Worm (Caenorhabditis elegans): ENCODE data around the gene C10A4.2.
A peak's percentile ranks its signal among the peaks of the same experiment; 100 is the strongest.

The C10A4.2 gene

DNA sequence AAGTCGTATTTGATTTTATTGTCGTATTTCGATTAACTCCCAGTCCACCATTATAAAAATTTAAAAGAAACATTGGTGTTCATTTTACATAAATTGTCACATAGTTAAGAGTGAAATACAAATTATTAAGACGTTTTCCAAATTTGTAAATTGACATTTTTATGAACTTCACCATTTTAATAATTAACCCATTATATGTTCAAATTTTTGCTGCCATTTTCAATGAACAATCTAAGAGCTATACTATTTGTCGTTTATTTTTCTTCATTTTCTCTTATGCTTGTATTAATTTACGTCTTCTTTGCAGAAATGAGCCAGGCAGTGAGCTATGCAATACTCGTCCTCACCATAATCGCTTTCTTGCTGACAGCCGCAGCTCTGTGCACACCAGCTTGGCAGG lies 21.1 kb downstream of the C10A4.2 start, which contains the start of gene clc-2:
clc-2 (plus strand) TSS at position 301 of the 400 bp plus-strand sequence.
- TF ChIP-seq T22C8.4 (GFP tag; IDR thresholded peaks at IDR 0.05), result no peak
- no peak for TF ChIP-seq tab-1 (GFP tag; IDR thresholded peaks at IDR 0.05)
- no peak for TF ChIP-seq med-1 (GFP tag; optimal IDR thresholded peaks at IDR 0.05; ENCODE audit: insufficient read depth)
- TF ChIP-seq flt-1 (GFP tag; IDR thresholded peaks at IDR 0.05), result no peak
- no peak for TF ChIP-seq ztf-23 (GFP tag; IDR thresholded peaks at IDR 0.05)
- TF ChIP-seq klf-2 (GFP tag; conservative IDR thresholded peaks at IDR 0.05), result no peak
- no peak for TF ChIP-seq ztf-29 (GFP tag; IDR thresholded peaks at IDR 0.05)
- no peak for TF ChIP-seq ref-1 (GFP tag; conservative IDR thresholded peaks at IDR 0.05)
- TF ChIP-seq cog-1 (tag; optimal IDR thresholded peaks at IDR 0.05), result no peak

ce11 chrX:7433269-7433668 lies 23.2 kb downstream of the C10A4.2 start, which contains the start of gene clc-5:
Gene clc-5, plus strand, starts transcription at chrX:7433569.
- TF ChIP-seq klf-2 (GFP tag; conservative IDR thresholded peaks at IDR 0.05) (no peak), med-1 (GFP tag; optimal IDR thresholded peaks at IDR 0.05; ENCODE audit: insufficient read depth) (no peak), cog-1 (tag; optimal IDR thresholded peaks at IDR 0.05) (no peak)

- TF ChIP-seq flt-1 (GFP tag; IDR thresholded peaks at IDR 0.05) (no peak), med-1 (GFP tag; optimal IDR thresholded peaks at IDR 0.05; ENCODE audit: insufficient read depth) (no peak), klf-2 (GFP tag; conservative IDR thresholded peaks at IDR 0.05) (no peak), T22C8.4 (GFP tag; IDR thresholded peaks at IDR 0.05) (no peak), tab-1 (GFP tag; IDR thresholded peaks at IDR 0.05) (no peak), ztf-23 (GFP tag; IDR thresholded peaks at IDR 0.05) (no peak), ref-1 (GFP tag; conservative IDR thresholded peaks at IDR 0.05) (no peak), cog-1 (tag; optimal IDR thresholded peaks at IDR 0.05) (no peak), ztf-29 (GFP tag; IDR thresholded peaks at IDR 0.05) (no peak)
Measured at ce11 chrX:7436912-7437311, 26.9 kb downstream of the C10A4.2 start.

- TF ChIP-seq flt-1 (GFP tag; IDR thresholded peaks at IDR 0.05) (no peak), ref-1 (GFP tag; conservative IDR thresholded peaks at IDR 0.05) (no peak), med-1 (GFP tag; optimal IDR thresholded peaks at IDR 0.05; ENCODE audit: insufficient read depth) (no peak), klf-2 (GFP tag; conservative IDR thresholded peaks at IDR 0.05) (no peak), T22C8.4 (GFP tag; IDR thresholded peaks at IDR 0.05) (no peak), cog-1 (tag; optimal IDR thresholded peaks at IDR 0.05) (no peak), ztf-23 (GFP tag; IDR thresholded peaks at IDR 0.05) (no peak), tab-1 (GFP tag; IDR thresholded peaks at IDR 0.05) (no peak), ztf-29 (GFP tag; IDR thresholded peaks at IDR 0.05) (no peak)
Measured at ce11 chrX:7437949-7438348, 27.9 kb downstream of the C10A4.2 start, which contains the start of gene C01C10.2. Gene C01C10.2, minus strand, starts transcription at chrX:7438118.

DNA sequence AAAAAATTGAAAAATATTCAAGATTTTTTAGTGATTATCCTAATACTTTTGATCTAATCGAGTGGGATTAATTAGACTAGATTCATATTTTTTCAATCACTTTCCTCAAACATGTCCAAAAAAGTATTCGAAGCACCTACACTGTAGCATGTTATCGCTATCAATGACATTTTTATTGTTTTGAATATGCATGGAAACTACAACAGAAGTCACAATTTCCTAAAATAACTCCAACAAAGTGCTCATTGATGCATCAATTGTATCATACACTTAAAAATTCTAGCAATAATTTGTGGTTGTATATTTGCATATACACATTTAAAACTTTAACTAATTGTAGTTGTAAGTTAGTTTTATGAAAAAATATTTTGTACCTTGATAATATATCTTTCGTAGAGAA lies 30.1 kb downstream of the C10A4.2 start:
- TF ChIP-seq flt-1 (GFP tag; IDR thresholded peaks at IDR 0.05) (no peak), T22C8.4 (GFP tag; IDR thresholded peaks at IDR 0.05) (no peak), ztf-23 (GFP tag; IDR thresholded peaks at IDR 0.05) (no peak), klf-2 (GFP tag; conservative IDR thresholded peaks at IDR 0.05) (no peak), cog-1 (tag; optimal IDR thresholded peaks at IDR 0.05) (no peak), ztf-29 (GFP tag; IDR thresholded peaks at IDR 0.05) (no peak), med-1 (GFP tag; optimal IDR thresholded peaks at IDR 0.05; ENCODE audit: insufficient read depth) (no peak), tab-1 (GFP tag; IDR thresholded peaks at IDR 0.05) (no peak), ref-1 (GFP tag; conservative IDR thresholded peaks at IDR 0.05) (no peak)

DNA sequence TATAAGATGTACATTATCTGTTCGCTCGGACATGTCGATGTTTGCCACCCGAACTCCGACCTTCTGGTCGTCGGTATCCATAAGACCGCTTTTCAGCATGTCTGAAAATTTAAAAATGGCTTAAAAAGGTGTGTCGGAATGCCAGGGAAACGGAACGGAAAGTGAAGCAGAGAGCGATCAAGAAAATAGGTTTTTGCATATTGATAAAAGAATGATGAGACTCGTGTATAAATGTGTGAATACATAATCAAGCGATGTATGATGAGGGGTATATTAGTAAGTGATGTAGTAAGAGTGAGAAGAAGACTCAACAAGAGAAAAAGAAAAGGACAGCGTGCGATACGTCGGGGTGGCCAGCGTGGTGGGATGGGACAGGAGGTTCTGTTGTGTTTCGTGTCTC lies 32.4 kb downstream of the C10A4.2 start, which contains the start of gene acl-12:
acl-12 (minus strand) TSS at position 101 of the 400 bp plus-strand sequence.
- no peak for TF ChIP-seq tab-1 (GFP tag; IDR thresholded peaks at IDR 0.05)
- TF ChIP-seq klf-2 (GFP tag; conservative IDR thresholded peaks at IDR 0.05), result no peak
- no peak for TF ChIP-seq ref-1 (GFP tag; conservative IDR thresholded peaks at IDR 0.05)
- TF ChIP-seq flt-1 (GFP tag; IDR thresholded peaks at IDR 0.05), result no peak
- TF ChIP-seq cog-1 (tag; optimal IDR thresholded peaks at IDR 0.05), result no peak
- no peak for TF ChIP-seq ztf-23 (GFP tag; IDR thresholded peaks at IDR 0.05)
- TF ChIP-seq med-1 (GFP tag; optimal IDR thresholded peaks at IDR 0.05; ENCODE audit: insufficient read depth), result no peak
- TF ChIP-seq ztf-29 (GFP tag; IDR thresholded peaks at IDR 0.05), result no peak

ce11 chrX:7445734-7446133 lies 35.7 kb downstream of the C10A4.2 start:
- TF ChIP-seq med-1 (GFP tag; optimal IDR thresholded peaks at IDR 0.05; ENCODE audit: insufficient read depth), result no peak
- no peak for TF ChIP-seq flt-1 (GFP tag; IDR thresholded peaks at IDR 0.05)
- TF ChIP-seq klf-2 (GFP tag; conservative IDR thresholded peaks at IDR 0.05), result no peak
- TF ChIP-seq cog-1 (tag; optimal IDR thresholded peaks at IDR 0.05), result no peak
- TF ChIP-seq ztf-23 (GFP tag; IDR thresholded peaks at IDR 0.05), result no peak
- TF ChIP-seq ztf-29 (GFP tag; IDR thresholded peaks at IDR 0.05), result no peak
- TF ChIP-seq tab-1 (GFP tag; IDR thresholded peaks at IDR 0.05), result no peak
- TF ChIP-seq ref-1 (GFP tag; conservative IDR thresholded peaks at IDR 0.05), result no peak
- TF ChIP-seq T22C8.4 (GFP tag; IDR thresholded peaks at IDR 0.05), result no peak

DNA sequence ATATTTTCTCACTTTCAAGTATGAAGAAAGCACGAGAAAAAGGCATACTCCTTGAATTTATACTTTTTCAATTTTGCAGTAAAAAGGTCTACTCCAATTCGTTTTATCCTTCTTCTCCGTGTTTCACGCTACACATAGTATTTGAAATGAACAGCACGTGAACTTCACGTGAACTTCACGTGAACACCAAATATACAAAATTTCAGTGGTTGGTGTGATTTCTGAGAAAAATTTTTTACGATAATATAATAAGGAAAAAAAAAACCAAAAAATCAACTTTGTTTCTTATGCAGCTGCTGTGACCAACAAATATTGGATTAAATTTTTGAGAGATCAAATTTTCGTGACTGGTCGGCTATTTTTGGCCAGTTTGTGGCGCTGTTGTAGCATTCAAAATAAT lies 36.5 kb downstream of the C10A4.2 start:
- no peak for TF ChIP-seq ztf-23 (GFP tag; IDR thresholded peaks at IDR 0.05)
- no peak for TF ChIP-seq ztf-29 (GFP tag; IDR thresholded peaks at IDR 0.05)
- TF ChIP-seq ref-1 (GFP tag; conservative IDR thresholded peaks at IDR 0.05), result no peak
- TF ChIP-seq T22C8.4 (GFP tag; IDR thresholded peaks at IDR 0.05), result no peak
- no peak for TF ChIP-seq tab-1 (GFP tag; IDR thresholded peaks at IDR 0.05)
- no peak for TF ChIP-seq flt-1 (GFP tag; IDR thresholded peaks at IDR 0.05)
- TF ChIP-seq klf-2 (GFP tag; conservative IDR thresholded peaks at IDR 0.05), result no peak
- TF ChIP-seq cog-1 (tag; optimal IDR thresholded peaks at IDR 0.05), result no peak
- TF ChIP-seq med-1 (GFP tag; optimal IDR thresholded peaks at IDR 0.05; ENCODE audit: insufficient read depth), result no peak

DNA sequence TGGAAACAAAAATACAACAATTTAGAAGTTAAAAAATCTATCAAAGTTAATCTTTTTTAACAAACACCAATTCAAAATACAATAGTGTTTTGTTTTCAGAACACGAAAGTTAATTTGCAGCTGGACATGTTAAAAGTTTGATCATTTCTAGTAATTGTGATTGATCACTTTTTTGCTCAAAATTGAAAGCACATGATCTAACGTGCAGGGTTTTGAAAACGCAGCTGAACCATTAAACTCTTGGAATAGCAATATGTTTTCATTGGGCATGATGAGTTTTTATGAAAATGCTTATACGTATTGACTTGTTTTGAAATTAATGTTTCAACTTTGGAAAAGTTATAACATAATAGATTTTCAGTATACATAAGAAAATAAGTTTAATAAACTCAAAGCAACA lies 37.3 kb downstream of the C10A4.2 start:
- no peak for TF ChIP-seq flt-1 (GFP tag; IDR thresholded peaks at IDR 0.05)
- no peak for TF ChIP-seq ztf-29 (GFP tag; IDR thresholded peaks at IDR 0.05)
- TF ChIP-seq klf-2 (GFP tag; conservative IDR thresholded peaks at IDR 0.05), result no peak
- TF ChIP-seq ref-1 (GFP tag; conservative IDR thresholded peaks at IDR 0.05), result no peak
- no peak for TF ChIP-seq cog-1 (tag; optimal IDR thresholded peaks at IDR 0.05)
- no peak for TF ChIP-seq med-1 (GFP tag; optimal IDR thresholded peaks at IDR 0.05; ENCODE audit: insufficient read depth)
- TF ChIP-seq tab-1 (GFP tag; IDR thresholded peaks at IDR 0.05), result no peak
- TF ChIP-seq T22C8.4 (GFP tag; IDR thresholded peaks at IDR 0.05), result no peak
- no peak for TF ChIP-seq ztf-23 (GFP tag; IDR thresholded peaks at IDR 0.05)

DNA sequence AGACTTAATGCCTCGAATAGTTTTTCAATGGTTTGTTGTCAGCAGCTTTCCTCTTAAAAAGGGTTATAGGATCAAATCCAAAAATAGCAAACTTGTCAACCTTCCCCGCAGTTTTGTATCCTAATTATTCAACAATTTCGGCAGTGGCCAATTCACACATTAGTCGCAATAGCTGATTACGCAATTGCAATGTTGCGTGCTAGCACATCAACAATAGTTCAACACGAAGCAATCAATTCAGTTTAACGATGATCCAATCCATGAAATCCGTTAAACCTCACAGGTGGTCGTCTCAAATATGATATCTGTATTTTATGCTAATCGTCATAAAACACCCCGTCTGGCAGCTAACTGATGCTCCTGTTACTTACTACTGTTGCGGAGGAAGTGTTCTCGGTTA lies 42.6 kb downstream of the C10A4.2 start:
- TF ChIP-seq tab-1 (GFP tag; IDR thresholded peaks at IDR 0.05), result 0 out of 2 replicates have a peak, but pooled peaks have one; percentile 53
- no peak for TF ChIP-seq cog-1 (tag; optimal IDR thresholded peaks at IDR 0.05)
